Worm (Caenorhabditis elegans) whole organism, L1 larva: ENCODE data around the gene feh-1.

ENCODE experiments used
- C04F5.9 ChIP-seq: sonication (generic microtip); optimal IDR thresholded peaks from 2 replicates; lab custom pipeline; 2016; ENCODE audit warnings: missing genetic modification characterization, missing compliant biosample characterization
- aly-2 ChIP-seq: fragments of 150-350 bp; optimal IDR thresholded peaks from 2 replicates; lab custom pipeline; 2014; ENCODE audit warnings: missing biosample characterization, missing genetic modification characterization
- fos-1 ChIP-seq: fragments of 150-350 bp; optimal IDR thresholded peaks from 2 replicates; lab custom pipeline; 2014; ENCODE audit warnings: missing biosample characterization, missing genetic modification characterization
- lin-15B ChIP-seq: fragments of 150-350 bp; sonication (generic microtip); optimal IDR thresholded peaks from 3 replicates; lab custom pipeline; 2014; ENCODE audit warnings: missing biosample characterization, missing genetic modification characterization
- lir-3 ChIP-seq: sonication (generic microtip); optimal IDR thresholded peaks from 2 replicates; lab custom pipeline; 2016; ENCODE audit warnings: mild to moderate bottlenecking, missing genetic modification characterization, moderate library complexity, missing compliant biosample characterization; ENCODE audit not compliant: poor library complexity
- lsy-2 ChIP-seq, 2 experiments: fragments of 150-350 bp; optimal IDR thresholded peaks; 2 replicates each; lab custom pipeline; 2014; ENCODE audit warnings: missing biosample characterization in 2 of 2, missing genetic modification characterization in 2 of 2
- nhr-237 ChIP-seq: fragments of 150-350 bp; optimal IDR thresholded peaks from 2 replicates; lab custom pipeline; 2014; ENCODE audit warnings: missing biosample characterization, missing genetic modification characterization
- pag-3 ChIP-seq: sonication (generic microtip); optimal IDR thresholded peaks from 2 replicates; lab custom pipeline; 2017; ENCODE audit warnings: missing genetic modification characterization, mild to moderate bottlenecking, missing compliant biosample characterization, antibody characterized with exemption, borderline replicate concordance; ENCODE audit not compliant: insufficient read depth
- pqm-1 ChIP-seq: sonication (generic microtip); optimal IDR thresholded peaks from 3 replicates; lab custom pipeline; 2017; ENCODE audit warnings: missing biosample characterization, missing genetic modification characterization
- snpc-4 ChIP-seq: fragments of 150-350 bp; optimal IDR thresholded peaks from 2 replicates; lab custom pipeline; 2014; ENCODE audit warnings: missing biosample characterization, missing genetic modification characterization
- zag-1 ChIP-seq: fragments of 150-350 bp; optimal IDR thresholded peaks from 2 replicates; lab custom pipeline; 2014; ENCODE audit warnings: missing biosample characterization, missing genetic modification characterization

- TF ChIP-seq nhr-237 (tag; lab: Kevin White, UChicago) = no peak
- no peak for TF ChIP-seq lsy-2 (tag; optimal IDR thresholded peaks at IDR 0.05; lab: Kevin White, UChicago)
- no peak for TF ChIP-seq pqm-1 (tag; lab: Kevin White, UChicago)
- no peak for TF ChIP-seq pag-3
- TF ChIP-seq lir-3 (tag; lab: Kevin White, UChicago) = no peak
- TF ChIP-seq snpc-4 (tag; lab: Kevin White, UChicago) = no peak
- TF ChIP-seq C04F5.9 = no peak
- TF ChIP-seq fos-1 (tag; lab: Kevin White, UChicago) = no peak
- TF ChIP-seq aly-2 (tag; lab: Kevin White, UChicago) = no peak
- no peak for TF ChIP-seq lin-15B (tag; lab: Kevin White, UChicago)
- TF ChIP-seq zag-1 (tag; lab: Kevin White, UChicago) = no peak
These were observed 13.4 kb downstream of the feh-1 start for ce11 chrIII:2563033-2563656.
